Worm (Caenorhabditis elegans): ENCODE data around the gene cit-1.2.

The cit-1.2 gene

ce11 chrIII:8043784-8044183 is 33.2 kb downstream of the cit-1.2 start (continued):
- TF ChIP-seq F10E7.11 (tag; optimal IDR thresholded peaks at IDR 0.05), result peak; percentile 38
- TF ChIP-seq ceh-27 (GFP tag; optimal IDR thresholded peaks at IDR 0.05), result peak; percentile 100
- peak; percentile 84 to 91 for TF ChIP-seq let-607 (tag; optimal IDR thresholded peaks at IDR 0.05)
- TF ChIP-seq Y53F4B.3 (GFP tag; IDR thresholded peaks at IDR 0.05), result peak; percentile 96
- peak; percentile 51 for TF ChIP-seq ceh-79 (tag; optimal IDR thresholded peaks at IDR 0.05)
- no peak for TF ChIP-seq dpff-1 (tag; optimal IDR thresholded peaks at IDR 0.05)
- TF ChIP-seq F22D6.2 (tag; optimal IDR thresholded peaks at IDR 0.05), result peak; percentile 88
- TF ChIP-seq mcd-1 (GFP tag; IDR thresholded peaks at IDR 0.05), result peak; percentile 93
- TF ChIP-seq ceh-40 (GFP tag; IDR thresholded peaks at IDR 0.05), result peak; percentile 83
- TF ChIP-seq snpc-3.4 (tag; optimal IDR thresholded peaks at IDR 0.05), result peak; percentile 91
- TF ChIP-seq dpl-1 (GFP tag; optimal IDR thresholded peaks at IDR 0.05), result peak; percentile 89
- TF ChIP-seq rec-8 (tag; optimal IDR thresholded peaks at IDR 0.05), result peak; percentile 93 to 99
- peak; percentile 99 for TF ChIP-seq let-526 (GFP tag; IDR thresholded peaks at IDR 0.05)
- no peak for TF ChIP-seq nfya-2 (GFP tag; IDR thresholded peaks at IDR 0.05)
- TF ChIP-seq C17E4.6 (GFP tag; IDR thresholded peaks at IDR 0.05), result peak; percentile 96
- TF ChIP-seq ceh-58 (GFP tag; IDR thresholded peaks at IDR 0.05), result no peak
- TF ChIP-seq ceh-100 (GFP tag; IDR thresholded peaks at IDR 0.05), result peak; percentile 100
- TF ChIP-seq efl-1 (GFP tag; optimal IDR thresholded peaks at IDR 0.05), result peak; percentile 83
- TF ChIP-seq B0019.2 (GFP tag; conservative IDR thresholded peaks at IDR 0.05), result peak; percentile 94
- peak; percentile 90 for TF ChIP-seq egrh-3 (GFP tag; IDR thresholded peaks at IDR 0.05)
- TF ChIP-seq D2030.7 (GFP tag; IDR thresholded peaks at IDR 0.05), result peak; percentile 97
- TF ChIP-seq sdz-38 (tag; optimal IDR thresholded peaks at IDR 0.05), result no peak
- peak; percentile 99 for TF ChIP-seq unc-130 (GFP tag; optimal IDR thresholded peaks at IDR 0.05)
- TF ChIP-seq ztf-6 (GFP tag; IDR thresholded peaks at IDR 0.05), result peak; percentile 99
- TF ChIP-seq Y79H2A.3 (GFP tag; conservative IDR thresholded peaks at IDR 0.05), result peak; percentile 98
- TF ChIP-seq ceh-91 (GFP tag; IDR thresholded peaks at IDR 0.05), result peak; percentile 93
- peak; percentile 52 for TF ChIP-seq mes-4 (tag; optimal IDR thresholded peaks at IDR 0.05)
- TF ChIP-seq unc-62 (GFP tag; optimal IDR thresholded peaks at IDR 0.05), result peak; percentile 71
- TF ChIP-seq hmg-20 (GFP tag; IDR thresholded peaks at IDR 0.05), result peak; percentile 81
- peak; percentile 97 for TF ChIP-seq die-1 (tag; optimal IDR thresholded peaks at IDR 0.05)
- TF ChIP-seq hmg-1.2 (GFP tag; IDR thresholded peaks at IDR 0.05), result peak; percentile 88
- peak; percentile 95 for TF ChIP-seq lin-40 (tag; optimal IDR thresholded peaks at IDR 0.05)
- TF ChIP-seq F57C9.4 (tag; optimal IDR thresholded peaks at IDR 0.05), result peak; percentile 47
- TF ChIP-seq Y56A3A.18 (GFP tag; IDR thresholded peaks at IDR 0.05), result 0 out of 2 replicates have a peak, but pooled peaks have one; percentile 58
- TF ChIP-seq cebp-1 (GFP tag; IDR thresholded peaks at IDR 0.05), result peak; percentile 96
- TF ChIP-seq cebp-1 (tag; optimal IDR thresholded peaks at IDR 0.05), result peak; percentile 96
- peak; percentile 99 for TF ChIP-seq zim-3 (tag; optimal IDR thresholded peaks at IDR 0.05)
- no peak for TF ChIP-seq cebp-2 (GFP tag; IDR thresholded peaks at IDR 0.05)
- no peak for TF ChIP-seq hlh-26 (GFP tag; conservative IDR thresholded peaks at IDR 0.05)
- peak; percentile 89 for TF ChIP-seq him-1 (tag; optimal IDR thresholded peaks at IDR 0.05)
- TF ChIP-seq aptf-3 (GFP tag; IDR thresholded peaks at IDR 0.05), result peak; percentile 55; the same call in 1 of the 2 replicates
- TF ChIP-seq mxl-1 (tag; optimal IDR thresholded peaks at IDR 0.05), result peak; percentile 92
- peak; percentile 92 for TF ChIP-seq B0035.1 (tag; optimal IDR thresholded peaks at IDR 0.05)
- peak; percentile 24 for TF ChIP-seq hlh-12 (tag; optimal IDR thresholded peaks at IDR 0.05)
- TF ChIP-seq attf-6 (GFP tag; IDR thresholded peaks at IDR 0.05), result peak; percentile 82
- 0 out of 2 replicates have a peak, but pooled peaks have one; percentile 49 for TF ChIP-seq nhr-120 (GFP tag; IDR thresholded peaks at IDR 0.05)
- TF ChIP-seq Y53G8AR.9 (GFP tag; conservative IDR thresholded peaks at IDR 0.05), result peak; percentile 92
- peak; percentile 91 for TF ChIP-seq lsl-1 (GFP tag; optimal IDR thresholded peaks at IDR 0.05)
- peak; percentile 99 for TF ChIP-seq bed-2 (GFP tag; IDR thresholded peaks at IDR 0.05)

Measured in whole organism, young adult.